Worm (Caenorhabditis elegans): ENCODE results near the gene Y32B12B.4.

The Y32B12B.4 gene

DNA sequence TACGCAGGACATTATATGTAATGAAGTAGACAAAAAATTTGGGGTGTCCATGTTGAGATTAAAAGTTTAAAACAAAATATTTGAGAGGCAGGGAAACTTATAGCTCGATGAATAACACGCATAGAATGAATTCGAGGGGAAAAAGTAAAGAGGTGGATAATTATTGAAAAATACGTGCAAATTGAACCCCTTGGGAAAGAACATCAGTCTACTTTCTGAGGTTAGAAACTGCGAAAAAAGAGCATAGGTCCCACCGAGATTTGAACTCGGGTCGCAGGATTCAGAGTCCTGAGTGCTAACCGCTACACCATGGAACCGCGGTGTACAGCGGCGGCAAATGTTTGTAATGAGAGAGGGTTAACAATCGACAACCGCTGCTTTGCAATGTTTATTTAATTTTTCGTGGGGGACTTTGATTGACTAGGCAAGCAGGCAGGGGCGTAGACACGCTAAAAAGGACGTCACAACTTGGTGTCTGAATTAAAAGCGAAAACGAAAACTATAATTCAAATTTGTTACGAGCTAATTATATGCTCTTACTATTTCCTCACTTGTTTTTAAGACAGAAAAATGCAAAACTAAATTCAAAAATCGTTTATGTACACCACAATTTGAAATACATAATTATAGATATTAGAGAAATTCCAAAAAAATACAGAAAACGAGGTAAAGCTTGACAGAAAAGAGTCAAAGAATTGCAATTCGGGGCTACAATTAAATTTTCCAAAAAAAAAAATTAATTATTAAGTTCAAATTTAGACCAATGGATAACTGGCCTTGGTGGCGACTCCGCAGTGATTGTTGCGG, 39.1 kb downstream of the Y32B12B.4 start, which contains the start of gene srh-269 (continued):
- TF ChIP-seq lir-1 (GFP tag; conservative IDR thresholded peaks at IDR 0.05) = peak; percentile 63
- peak in 1 of 3 experiments; percentile 46 for TF ChIP-seq lin-35 (GFP tag; optimal IDR thresholded peaks at IDR 0.05)
- TF ChIP-seq ztf-18 (tag; optimal IDR thresholded peaks at IDR 0.05) = peak; percentile 63
- TF ChIP-seq lsl-1 (GFP tag; optimal IDR thresholded peaks at IDR 0.05) = peak; percentile 20
- peak; percentile 93 for TF ChIP-seq chd-7 (tag; optimal IDR thresholded peaks at IDR 0.05)
- TF ChIP-seq madf-6 (GFP tag; IDR thresholded peaks at IDR 0.05) = peak; percentile 58
- peak; percentile 28 for TF ChIP-seq K12H6.12 (tag; optimal IDR thresholded peaks at IDR 0.05)
- TF ChIP-seq F49E8.2 (tag; optimal IDR thresholded peaks at IDR 0.05; ENCODE audit: insufficient read depth) = peak; percentile 29
- TF ChIP-seq Y53G8AR.9 (GFP tag; conservative IDR thresholded peaks at IDR 0.05) = peak; percentile 96
- peak; percentile 77 for TF ChIP-seq lin-54 (GFP tag; optimal IDR thresholded peaks at IDR 0.05)
- no peak for TF ChIP-seq ceh-91 (GFP tag; IDR thresholded peaks at IDR 0.05)
- peak; percentile 90 for TF ChIP-seq atf-7 (tag; optimal IDR thresholded peaks at IDR 0.05)
- TF ChIP-seq C17E4.6 (GFP tag; IDR thresholded peaks at IDR 0.05) = peak; percentile 64; the same call in 1 of the 2 replicates
- TF ChIP-seq dpff-1 (tag; optimal IDR thresholded peaks at IDR 0.05) = peak; percentile 6
- no peak for TF ChIP-seq nhr-179 (tag; optimal IDR thresholded peaks at IDR 0.05)
- TF ChIP-seq nhr-27 (tag; optimal IDR thresholded peaks at IDR 0.05) = no peak
- TF ChIP-seq D2030.7 (GFP tag; IDR thresholded peaks at IDR 0.05) = peak; percentile 68
- peak; percentile 79 for TF ChIP-seq ama-1 (optimal IDR thresholded peaks at IDR 0.05)
- TF ChIP-seq ama-1 (GFP tag; optimal IDR thresholded peaks at IDR 0.05) = peak in 1 of 2 experiments; percentile 54
- TF ChIP-seq F23B12.7 (tag; optimal IDR thresholded peaks at IDR 0.05; ENCODE audit: insufficient read depth) = no peak
- TF ChIP-seq mxl-1 (tag; optimal IDR thresholded peaks at IDR 0.05) = peak; percentile 56
- no peak for TF ChIP-seq ztf-22 (GFP tag; optimal IDR thresholded peaks at IDR 0.05)
- TF ChIP-seq nhr-80 (tag; optimal IDR thresholded peaks at IDR 0.05) = peak; percentile 88
- peak; percentile 87 for TF ChIP-seq let-526 (GFP tag; IDR thresholded peaks at IDR 0.05)
- peak; percentile 43 for TF ChIP-seq F57C9.4 (tag; optimal IDR thresholded peaks at IDR 0.05)
- TF ChIP-seq ceh-27 (GFP tag; optimal IDR thresholded peaks at IDR 0.05) = peak; percentile 56
- no peak for TF ChIP-seq hlh-26 (GFP tag; conservative IDR thresholded peaks at IDR 0.05)
- TF ChIP-seq madf-8 (GFP tag; conservative IDR thresholded peaks at IDR 0.05) = 0 out of 2 replicates have a peak, but pooled peaks have one; percentile 17
- peak; percentile 76 for TF ChIP-seq B0035.1 (tag; optimal IDR thresholded peaks at IDR 0.05)
- peak; percentile 56; the same call in 1 of the 2 replicates for TF ChIP-seq cebp-1 (GFP tag; IDR thresholded peaks at IDR 0.05)
- TF ChIP-seq cebp-1 (tag; optimal IDR thresholded peaks at IDR 0.05) = peak; percentile 84
- peak; percentile 93 for TF ChIP-seq ceh-79 (tag; optimal IDR thresholded peaks at IDR 0.05)
- peak; percentile 69 for TF ChIP-seq rcor-1 (GFP tag; IDR thresholded peaks at IDR 0.05)
- no peak for TF ChIP-seq Y79H2A.3 (GFP tag; conservative IDR thresholded peaks at IDR 0.05)
- no peak for TF ChIP-seq B0019.2 (GFP tag; conservative IDR thresholded peaks at IDR 0.05)
- TF ChIP-seq mes-4 (tag; optimal IDR thresholded peaks at IDR 0.05) = peak; percentile 10
- peak; percentile 72 for TF ChIP-seq snpc-3.4 (tag; optimal IDR thresholded peaks at IDR 0.05)
- no peak for TF ChIP-seq xnd-1 (tag; optimal IDR thresholded peaks at IDR 0.05)
- TF ChIP-seq T07F8.4 (tag; optimal IDR thresholded peaks at IDR 0.05) = peak; percentile 78
- TF ChIP-seq lin-26 (GFP tag; IDR thresholded peaks at IDR 0.05) = peak; percentile 91
- peak; percentile 58 for TF ChIP-seq athp-1 (tag; optimal IDR thresholded peaks at IDR 0.05)
- peak; percentile 87; the same call in 1 of the 2 replicates for TF ChIP-seq cebp-2 (GFP tag; IDR thresholded peaks at IDR 0.05)
- TF ChIP-seq rpc-1 (optimal IDR thresholded peaks at IDR 0.05) = peak; percentile 82
- TF ChIP-seq rpc-1 (tag; optimal IDR thresholded peaks at IDR 0.05) = peak; percentile 97
- TF ChIP-seq zim-3 (tag; optimal IDR thresholded peaks at IDR 0.05) = peak; percentile 86
- TF ChIP-seq bed-2 (GFP tag; IDR thresholded peaks at IDR 0.05) = no peak
- TF ChIP-seq snpc-4 (GFP tag; optimal IDR thresholded peaks at IDR 0.05) = peak; percentile 51
- peak; percentile 30 to 86 (median 58) for TF ChIP-seq snpc-4 (tag; optimal IDR thresholded peaks at IDR 0.05)

Measured in whole organism, young adult.